Worm (Caenorhabditis elegans): ENCODE results near the gene srg-22.

srg-22 gene

DNA sequence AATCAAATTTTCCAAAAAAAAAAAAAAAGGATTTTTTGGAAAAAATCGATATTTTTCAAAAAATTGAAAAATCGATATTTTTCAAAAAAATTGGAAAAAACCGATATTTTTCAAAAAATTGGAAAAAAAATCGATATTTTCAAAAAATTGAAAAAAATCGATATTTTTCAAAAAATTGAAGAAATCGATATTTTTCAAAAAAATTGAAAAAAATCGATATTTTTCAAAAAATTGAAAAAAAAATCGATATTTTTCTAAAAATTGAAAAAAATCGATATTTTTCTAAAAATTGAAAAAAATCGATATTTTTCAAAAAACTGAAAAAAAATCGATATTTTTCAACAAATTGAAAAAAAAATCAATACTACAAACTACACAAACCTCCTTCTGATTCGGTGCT, 29.3 kb downstream of the srg-22 start:
- no peak for TF ChIP-seq unc-62 (GFP tag; optimal IDR thresholded peaks at IDR 0.05)

DNA sequence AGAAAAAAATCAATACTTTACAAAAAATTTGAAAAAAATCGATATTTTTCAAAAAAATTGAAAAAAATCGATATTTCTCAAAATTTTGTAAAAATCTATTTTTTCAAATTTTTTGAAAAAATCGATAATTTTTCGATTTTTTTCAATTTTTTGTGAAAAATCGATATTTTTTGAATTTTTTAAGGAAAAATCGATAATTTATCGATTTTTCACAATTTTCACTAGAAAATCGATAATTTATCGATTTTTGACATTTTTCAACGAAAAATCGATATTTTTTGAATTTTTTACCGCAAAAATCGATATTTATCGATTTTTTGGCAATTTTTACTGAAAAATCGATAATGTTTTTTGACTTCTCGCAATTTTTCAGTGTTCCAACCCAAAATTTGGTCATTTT, 29.9 kb downstream of the srg-22 start:
- TF ChIP-seq unc-62 (GFP tag; optimal IDR thresholded peaks at IDR 0.05): no peak

DNA sequence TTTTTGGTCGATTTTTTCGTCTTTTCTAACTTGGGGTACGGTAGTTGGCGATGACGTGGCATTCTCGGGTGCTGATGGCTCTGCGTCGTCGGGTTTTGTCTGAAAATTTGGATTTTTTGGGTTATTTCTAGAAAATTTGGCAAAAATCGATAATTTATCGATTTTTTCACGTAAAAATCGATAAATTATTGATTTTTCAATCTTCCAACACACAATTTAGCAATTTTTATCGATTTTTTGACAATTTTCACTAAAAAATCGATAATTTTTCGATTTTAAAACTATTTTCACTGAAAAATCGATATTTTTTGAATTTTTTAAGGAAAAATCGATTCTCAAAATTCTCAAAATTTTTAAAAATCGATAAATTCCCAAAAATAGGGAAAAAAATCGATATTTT, 30.4 kb downstream of the srg-22 start:
- TF ChIP-seq unc-62 (GFP tag; optimal IDR thresholded peaks at IDR 0.05): no peak

DNA sequence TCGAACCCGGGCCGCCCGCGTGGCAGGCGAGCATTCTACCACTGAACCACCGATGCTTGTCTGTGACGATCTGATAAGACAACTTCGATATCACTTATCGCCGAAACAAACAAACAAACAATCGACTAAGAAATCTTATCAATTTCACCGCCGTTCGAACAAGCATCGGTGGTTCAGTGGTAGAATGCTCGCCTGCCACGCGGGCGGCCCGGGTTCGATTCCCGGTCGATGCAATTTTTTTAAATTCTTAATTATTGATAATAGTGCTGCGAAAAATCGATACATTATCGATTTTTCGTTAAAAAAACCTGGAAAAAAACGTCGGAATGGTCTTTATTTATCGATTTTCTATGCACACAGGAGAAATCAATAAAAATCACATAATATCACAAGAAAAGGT, 31.0 kb downstream of the srg-22 start:
- TF ChIP-seq unc-62 (GFP tag; optimal IDR thresholded peaks at IDR 0.05): no peak

DNA sequence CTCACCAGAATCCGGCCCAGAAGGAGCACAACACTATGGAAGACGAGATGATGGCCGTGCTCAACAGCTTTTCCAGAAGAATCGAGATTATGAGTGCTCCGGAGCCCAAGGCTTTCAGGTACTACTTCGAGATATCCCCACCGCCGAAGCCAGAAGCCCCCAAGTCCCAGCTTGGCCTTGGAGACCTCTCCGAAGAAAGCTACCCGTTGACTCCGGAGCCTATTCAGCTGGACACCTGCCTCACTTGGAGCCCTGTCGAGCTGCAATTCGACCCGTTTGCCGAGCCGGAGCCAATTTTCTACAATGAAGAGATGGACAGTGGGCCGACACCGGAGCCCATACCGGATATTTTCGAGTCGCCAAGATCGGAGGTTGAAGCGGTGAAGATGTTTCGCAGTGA, 31.6 kb downstream of the srg-22 start:
- no peak for TF ChIP-seq unc-62 (GFP tag; optimal IDR thresholded peaks at IDR 0.05)

DNA sequence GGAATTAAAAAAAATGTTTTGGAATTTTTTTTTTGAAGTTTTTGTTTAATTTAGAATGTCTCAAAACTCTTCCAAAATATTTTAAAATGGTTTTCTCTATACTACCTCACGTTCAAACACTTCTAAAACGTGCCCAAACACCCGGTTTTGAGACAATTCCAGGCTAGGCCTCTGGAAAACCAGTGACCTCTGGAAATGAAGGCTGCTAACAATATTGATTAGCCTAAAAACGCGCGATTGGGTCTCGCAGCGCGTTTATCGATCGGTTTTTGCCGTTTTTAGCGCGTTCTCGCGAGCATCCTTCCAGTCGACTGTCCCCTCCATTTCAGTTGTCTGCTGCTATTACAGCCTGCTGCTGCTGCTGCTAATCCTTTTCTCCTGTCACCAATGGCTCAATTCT, 32.5 kb downstream of the srg-22 start, which contains the start of gene Y25C1A.6:
Y25C1A.6 (plus strand) TSS at position 301 of the 400 bp plus-strand sequence.
- no peak for TF ChIP-seq unc-62 (GFP tag; optimal IDR thresholded peaks at IDR 0.05)

DNA sequence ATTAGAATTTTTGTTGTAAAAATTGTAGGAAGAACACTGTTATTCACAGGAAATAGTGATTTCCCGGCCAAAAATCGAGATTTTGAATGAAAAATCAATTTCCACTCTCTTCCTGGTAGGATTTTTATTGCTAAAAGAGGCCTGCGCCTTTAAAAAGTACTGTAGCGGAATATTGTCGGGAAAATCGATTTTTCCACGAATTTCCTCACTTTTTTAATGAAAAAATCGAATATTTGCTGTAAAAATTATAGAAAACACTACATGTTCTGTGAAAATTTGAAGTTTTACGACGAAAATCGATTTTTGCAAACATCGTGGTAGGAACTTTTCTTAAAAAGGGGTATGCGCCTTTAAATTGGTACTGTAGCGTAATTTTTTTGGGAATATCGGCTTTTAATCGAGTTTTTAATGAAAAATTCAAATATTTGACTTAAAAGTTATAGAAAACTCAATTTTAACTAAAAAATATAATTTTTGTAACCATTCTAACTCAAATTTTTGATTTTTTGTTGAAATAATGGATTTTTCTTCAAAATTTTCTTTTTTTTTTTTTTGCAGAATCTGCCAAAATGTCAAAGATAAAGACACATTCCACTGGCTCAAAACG, 36.9 kb downstream of the srg-22 start, which contains the start of gene lin-8:
lin-8 (plus strand) TSS at position 557 of the 607 bp plus-strand sequence.
- TF ChIP-seq unc-62 (GFP tag; optimal IDR thresholded peaks at IDR 0.05): no peak

DNA sequence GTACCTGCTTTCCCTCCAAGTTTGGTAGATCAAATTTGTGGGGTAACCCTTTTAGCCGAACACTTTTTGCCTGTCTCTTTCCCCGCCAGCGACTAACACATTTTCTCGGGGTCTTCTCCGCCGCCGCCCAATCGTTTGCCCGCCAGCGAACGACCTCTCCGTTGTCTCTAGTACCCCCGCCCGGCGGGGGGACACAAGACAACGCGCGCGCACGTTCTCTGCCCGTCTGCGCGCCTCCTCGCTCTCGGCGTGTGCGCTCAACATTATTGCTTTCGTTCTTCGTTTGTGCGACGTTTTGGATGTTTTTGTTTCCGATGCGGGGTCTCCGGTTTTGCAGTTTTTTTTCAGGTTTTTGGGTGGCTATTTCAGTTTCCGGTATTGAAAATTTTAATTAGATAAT, 37.7 kb downstream of the srg-22 start:
- TF ChIP-seq unc-62 (GFP tag; optimal IDR thresholded peaks at IDR 0.05): no peak

DNA sequence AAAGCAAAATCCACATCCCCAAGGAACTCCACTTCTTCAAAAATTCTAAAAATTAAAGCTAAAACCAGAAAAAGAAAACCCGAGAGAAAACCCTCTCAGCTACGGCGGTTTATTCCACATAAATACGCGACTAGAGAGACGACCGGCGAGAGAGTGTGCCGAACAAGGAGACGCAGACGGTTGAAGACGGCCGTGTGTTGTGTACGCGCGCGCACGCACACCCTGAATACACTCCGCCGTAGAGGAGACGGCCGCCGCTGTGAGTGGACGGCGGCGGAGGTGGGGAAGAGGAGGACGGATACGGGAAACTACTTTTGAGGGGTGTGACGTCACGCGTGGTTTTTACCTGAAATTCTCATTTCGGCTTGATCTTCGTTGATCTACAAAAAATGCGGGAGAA, 38.6 kb downstream of the srg-22 start:
- TF ChIP-seq unc-62 (GFP tag; optimal IDR thresholded peaks at IDR 0.05): no peak

DNA sequence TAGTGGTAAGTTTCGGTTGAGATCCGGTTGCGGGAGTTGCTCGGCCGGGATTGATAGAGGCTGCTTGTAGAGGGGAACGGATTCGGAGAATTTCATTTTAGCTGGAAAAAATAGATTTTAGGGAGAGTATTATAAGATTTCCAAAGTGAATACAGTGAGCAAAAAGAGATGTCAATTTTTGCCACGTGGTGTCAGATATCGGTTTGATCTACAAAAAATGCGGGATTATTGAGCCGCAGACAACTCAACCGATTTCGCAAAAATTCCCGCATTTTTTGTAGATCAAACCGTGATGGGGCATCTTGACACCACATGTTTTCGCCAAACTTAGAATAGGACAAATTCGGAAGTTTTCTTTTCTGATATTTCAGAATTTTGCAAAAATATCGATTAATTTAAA, 39.0 kb downstream of the srg-22 start, which contains the start of gene lido-13:
lido-13 (minus strand) TSS at position 101 of the 400 bp plus-strand sequence.
- no peak for TF ChIP-seq unc-62 (GFP tag; optimal IDR thresholded peaks at IDR 0.05)

DNA sequence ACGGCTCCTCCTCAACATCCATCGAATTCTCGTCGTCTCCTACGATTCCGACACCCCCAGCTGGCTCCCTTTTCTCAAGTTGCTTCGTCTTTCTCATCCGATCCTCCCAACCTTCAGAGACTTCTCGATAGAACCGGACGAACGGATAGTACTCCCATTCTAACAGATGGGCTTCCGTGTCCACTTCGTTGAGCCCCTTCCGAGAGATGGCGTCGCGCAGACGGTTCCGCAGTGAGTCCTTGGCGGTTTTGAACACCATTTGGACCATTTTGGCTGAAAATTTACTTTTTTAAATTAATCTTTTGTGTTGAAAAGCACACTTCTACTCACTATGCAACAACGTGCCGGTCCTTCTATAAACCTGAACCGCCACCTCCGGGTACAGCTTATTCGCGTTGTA, 39.6 kb downstream of the srg-22 start:
- TF ChIP-seq unc-62 (GFP tag; optimal IDR thresholded peaks at IDR 0.05): no peak

DNA sequence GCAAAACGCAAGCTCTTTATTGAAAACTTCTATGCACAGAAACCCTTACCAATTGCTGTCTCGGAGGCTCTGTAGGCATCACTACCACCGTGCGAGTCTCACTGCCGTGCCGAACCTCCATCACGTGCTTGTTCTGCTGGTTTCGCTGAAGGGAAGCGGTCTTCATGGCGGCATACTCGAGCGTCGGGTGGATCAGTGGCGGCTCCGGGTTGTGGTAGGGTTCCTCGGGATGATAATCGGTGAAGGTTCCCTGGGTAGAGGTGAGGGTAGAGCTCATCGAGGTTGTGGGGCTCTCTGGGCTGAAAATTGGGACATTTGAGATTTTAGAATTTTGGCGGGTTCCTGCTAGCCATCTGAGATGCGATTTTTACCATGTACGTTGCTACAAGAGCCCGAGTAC, 40.4 kb downstream of the srg-22 start:
- no peak for TF ChIP-seq unc-62 (GFP tag; optimal IDR thresholded peaks at IDR 0.05)

DNA sequence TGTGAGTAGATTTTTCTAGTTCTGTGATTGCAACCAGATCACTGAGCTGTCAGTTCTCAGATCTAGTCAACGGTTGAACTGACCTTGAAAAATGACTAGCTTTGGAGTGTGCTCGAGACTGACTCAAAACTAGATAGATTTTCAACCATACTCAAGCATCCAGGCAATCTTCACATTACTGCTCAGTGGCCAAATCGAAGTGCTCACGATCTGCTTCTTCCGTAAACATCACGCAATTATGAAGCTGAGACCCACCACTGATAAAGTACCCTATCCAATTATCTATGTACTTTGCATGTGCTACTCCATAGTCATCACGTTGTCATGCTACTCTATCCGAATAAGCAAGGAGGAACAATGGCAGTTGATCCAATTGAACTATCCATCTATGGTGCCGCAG, 41.9 kb downstream of the srg-22 start:
- TF ChIP-seq unc-62 (GFP tag; optimal IDR thresholded peaks at IDR 0.05): no peak

DNA sequence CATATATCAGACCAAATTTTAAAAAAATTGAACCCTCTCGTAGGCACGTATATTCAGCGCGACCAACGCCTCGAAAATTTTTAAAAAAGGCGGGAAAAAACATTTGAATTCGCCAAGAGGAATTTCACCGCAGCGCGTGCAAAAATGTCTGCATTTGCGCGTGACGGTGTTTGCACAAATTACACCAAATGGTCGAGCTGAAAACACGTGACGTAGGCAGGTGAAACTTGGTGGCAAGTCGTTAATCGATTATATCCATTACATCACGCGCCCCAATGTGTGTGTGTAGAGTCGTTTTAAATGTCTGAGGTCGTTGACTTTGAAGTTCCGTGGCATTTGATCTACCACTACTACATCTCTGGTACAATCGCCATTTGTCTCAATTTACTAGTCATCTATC, 42.5 kb downstream of the srg-22 start, which contains the start of gene sri-31:
sri-31 (plus strand) TSS at position 301 of the 400 bp plus-strand sequence.
- TF ChIP-seq unc-62 (GFP tag; optimal IDR thresholded peaks at IDR 0.05): no peak

DNA sequence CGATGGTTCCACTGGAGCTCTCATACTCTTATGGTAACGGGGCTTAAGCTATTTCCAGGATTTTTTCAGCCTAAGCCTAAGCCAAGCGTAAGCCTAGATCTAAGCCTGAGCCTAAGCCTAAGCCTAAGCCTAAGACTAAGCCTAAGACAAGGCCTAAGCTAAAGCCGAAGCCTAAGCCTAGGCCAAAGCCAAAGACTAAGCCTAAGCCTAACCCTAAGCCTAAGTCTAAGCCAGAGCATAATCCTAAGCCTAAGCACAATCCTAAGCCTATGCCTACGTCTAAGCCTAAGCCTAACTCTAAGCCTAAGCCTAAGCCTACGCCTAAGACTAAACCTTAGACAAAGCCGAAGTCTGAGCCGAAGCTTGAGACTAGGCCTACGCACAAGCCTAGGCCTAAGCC, 44.3 kb downstream of the srg-22 start:
- TF ChIP-seq unc-62 (GFP tag; optimal IDR thresholded peaks at IDR 0.05): no peak

DNA sequence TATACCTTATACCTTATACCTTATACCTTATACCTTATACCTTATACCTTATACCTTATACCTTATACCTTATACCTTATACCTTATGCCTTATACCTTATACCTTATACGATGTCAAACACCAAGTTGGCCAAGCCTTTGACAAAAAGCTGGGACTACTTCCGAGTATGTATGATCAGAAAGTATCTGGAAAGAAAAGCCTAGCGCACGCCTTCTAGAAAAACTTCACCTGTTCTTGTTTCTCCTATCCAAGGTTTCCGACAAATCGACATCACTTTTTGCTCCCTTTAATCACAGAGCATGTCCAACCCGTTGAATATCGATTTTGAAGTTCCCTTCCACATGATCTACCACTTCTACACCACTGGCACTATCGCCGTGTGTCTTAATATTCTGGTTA, 44.9 kb downstream of the srg-22 start, which contains the start of gene sri-28:
sri-28 (plus strand) TSS at position 301 of the 400 bp plus-strand sequence.
- TF ChIP-seq unc-62 (GFP tag; optimal IDR thresholded peaks at IDR 0.05): no peak

DNA sequence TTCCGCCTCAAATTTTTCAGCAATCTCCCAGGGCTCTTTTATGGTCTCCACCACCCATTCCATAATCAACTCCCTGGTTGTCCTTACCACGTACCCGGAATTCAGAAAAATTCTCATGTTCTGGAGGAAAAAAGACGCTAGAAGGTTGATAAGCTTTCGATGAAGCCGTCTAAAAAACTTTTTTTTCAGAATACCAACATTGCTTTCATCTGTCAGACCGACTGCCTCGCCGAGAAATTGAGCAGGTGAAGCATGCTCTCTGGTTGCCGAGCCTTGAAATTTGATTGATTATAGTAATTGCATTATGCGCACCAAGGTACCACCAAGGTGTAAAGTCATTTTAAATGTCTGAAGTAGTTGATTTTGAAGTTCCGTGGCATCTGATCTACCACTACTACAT, 47.4 kb downstream of the srg-22 start, which contains the start of gene sri-30:
sri-30 (plus strand) TSS at position 301 of the 400 bp plus-strand sequence.
- TF ChIP-seq unc-62 (GFP tag; optimal IDR thresholded peaks at IDR 0.05): no peak

DNA sequence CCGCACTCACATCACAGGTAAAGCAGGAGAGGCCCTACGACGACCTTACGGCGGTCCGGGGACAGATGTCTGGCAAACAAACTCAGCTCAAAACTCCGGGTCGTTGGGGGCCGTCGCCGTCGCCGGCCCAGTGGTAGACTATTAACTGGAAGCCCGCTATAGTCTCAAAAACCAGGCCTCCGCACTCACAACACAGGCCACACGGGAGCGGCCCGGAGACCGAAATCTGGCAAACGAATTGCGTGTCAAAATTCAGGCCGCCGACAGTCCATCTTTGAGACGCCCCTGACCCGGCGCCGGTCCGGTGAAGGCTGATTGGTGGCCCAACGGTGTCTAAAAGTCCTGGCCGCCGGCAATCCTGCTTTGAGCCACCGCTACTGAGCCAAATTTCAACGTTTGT, 47.8 kb downstream of the srg-22 start:
- TF ChIP-seq unc-62 (GFP tag; optimal IDR thresholded peaks at IDR 0.05): no peak
